Worm (Caenorhabditis elegans) whole organism, L4 larva: ENCODE data around the gene Y39G8C.2.

Experiments used
- F10B5.3 ChIP-seq: sonication (generic microtip); optimal IDR thresholded peaks from 2 replicates; lab custom pipeline; 2016; ENCODE audit warnings: mild to moderate bottlenecking, missing genetic modification characterization, missing compliant biosample characterization
- R02D3.7 ChIP-seq: fragments of 150-350 bp; sonication (generic microtip); optimal IDR thresholded peaks from 3 replicates; lab custom pipeline; 2014; ENCODE audit warnings: missing biosample characterization, missing genetic modification characterization
- T26A8.4 ChIP-seq: fragments of 200-800 bp; sonication (Bioruptor generic); IDR thresholded peaks from 2 replicates; pipeline ENCODE4 v1.3.6; 2022; ENCODE audit warnings: missing genetic modification characterization, missing compliant biosample characterization
- Y75B8A.6 ChIP-seq: fragments of 200-800 bp; sonication (Bioruptor generic); IDR thresholded peaks from 2 replicates; pipeline ENCODE4 v1.3.6; 2022; ENCODE audit warnings: missing genetic modification reagents, missing genetic modification characterization, missing compliant biosample characterization
- ZK337.2 ChIP-seq: fragments of 200-800 bp; sonication (Bioruptor generic); IDR thresholded peaks from 2 replicates; pipeline ENCODE4 v1.3.6; 2022; ENCODE audit warnings: missing genetic modification reagents, missing genetic modification characterization, missing compliant biosample characterization
- aha-1 ChIP-seq: fragments of 150-350 bp; peaks from one replicate; lab custom pipeline; 2014; ENCODE audit warnings: missing biosample characterization, missing genetic modification characterization
- aly-2 ChIP-seq: sonication (generic microtip); optimal IDR thresholded peaks from 2 replicates; lab custom pipeline; 2018; ENCODE audit warnings: missing biosample characterization, missing genetic modification characterization
- arid-1 ChIP-seq: fragments of 200-800 bp; sonication (Bioruptor generic); conservative IDR thresholded peaks from 2 replicates; pipeline ENCODE4 v1.3.6; 2022; ENCODE audit warnings: missing genetic modification reagents, missing genetic modification characterization, missing compliant biosample characterization
- ceh-20 ChIP-seq: fragments of 200-800 bp; sonication (Bioruptor generic); IDR thresholded peaks from 2 replicates; pipeline ENCODE4 v1.3.6; 2022; ENCODE audit warnings: missing genetic modification reagents, missing genetic modification characterization, missing compliant biosample characterization
- ceh-28 ChIP-seq: fragments of 150-350 bp; optimal IDR thresholded peaks from 2 replicates; lab custom pipeline; 2014; ENCODE audit warnings: missing biosample characterization, missing genetic modification reagents, missing genetic modification characterization
- ceh-62 ChIP-seq: sonication (generic microtip); optimal IDR thresholded peaks from 2 replicates; lab custom pipeline; 2017; ENCODE audit warnings: missing biosample characterization, missing genetic modification characterization
- ceh-82 ChIP-seq: sonication (generic microtip); optimal IDR thresholded peaks from 2 replicates; lab custom pipeline; 2017; ENCODE audit warnings: missing biosample characterization, missing genetic modification characterization
- ces-1 ChIP-seq: fragments of 150-350 bp; sonication (generic microtip); optimal IDR thresholded peaks from 4 replicates; lab custom pipeline; 2014; ENCODE audit warnings: missing biosample characterization, missing genetic modification reagents, missing genetic modification characterization
- cey-2 ChIP-seq: sonication (generic microtip); optimal IDR thresholded peaks from 3 replicates; lab custom pipeline; 2017; ENCODE audit warnings: missing genetic modification characterization, mild to moderate bottlenecking, missing compliant biosample characterization, antibody characterized with exemption, borderline replicate concordance; ENCODE audit not compliant: insufficient read depth
- duxl-1 ChIP-seq: sonication (generic microtip); optimal IDR thresholded peaks from 2 replicates; lab custom pipeline; 2016; ENCODE audit warnings: mild to moderate bottlenecking, missing genetic modification characterization, moderate library complexity, missing compliant biosample characterization; ENCODE audit not compliant: poor library complexity
- dve-1 ChIP-seq: sonication (generic microtip); optimal IDR thresholded peaks from 2 replicates; lab custom pipeline; 2017; ENCODE audit warnings: antibody characterized with exemption, mild to moderate bottlenecking, missing genetic modification characterization, missing compliant biosample characterization; ENCODE audit not compliant: insufficient read depth
- egl-43 ChIP-seq: fragments of 200-800 bp; sonication (Bioruptor generic); IDR thresholded peaks from 2 replicates; pipeline ENCODE4 v1.3.6; 2022; ENCODE audit warnings: missing genetic modification reagents, missing genetic modification characterization, missing compliant biosample characterization
- fos-1 ChIP-seq: fragments of 150-350 bp; optimal IDR thresholded peaks from 2 replicates; lab custom pipeline; 2014; ENCODE audit warnings: missing biosample characterization, missing genetic modification characterization
- gei-8 ChIP-seq: fragments of 200-800 bp; sonication (Bioruptor generic); optimal IDR thresholded peaks from 2 replicates; lab custom pipeline; 2018; ENCODE audit warnings: mild to moderate bottlenecking, missing genetic modification characterization, missing compliant biosample characterization
- hif-1 ChIP-seq, 2 experiments: sonication (generic microtip); optimal IDR thresholded peaks; 2 replicates each; lab custom pipeline; 2016 to 2017; ENCODE audit warnings: missing compliant biosample characterization in 2 of 2, missing genetic modification characterization in 2 of 2, missing genetic modification reagents in 2 of 2, missing genotype in 2 of 2, mild to moderate bottlenecking in 1 of 2
- hmg-1.1 ChIP-seq: fragments of 200-800 bp; sonication (Bioruptor generic); IDR thresholded peaks from 2 replicates; pipeline ENCODE4 v1.3.6; 2022; ENCODE audit warnings: missing genetic modification reagents, missing genetic modification characterization, missing compliant biosample characterization
- lim-7 ChIP-seq: fragments of 200-800 bp; sonication (Bioruptor generic); IDR thresholded peaks from 2 replicates; pipeline ENCODE4 v1.3.6; 2022; ENCODE audit warnings: missing genetic modification characterization, missing compliant biosample characterization
- lin-15B ChIP-seq: fragments of 150-350 bp; sonication (generic microtip); optimal IDR thresholded peaks from 3 replicates; lab custom pipeline; 2014; ENCODE audit warnings: missing biosample characterization, missing genetic modification characterization
- lin-29 ChIP-seq: fragments of 200-800 bp; sonication (Bioruptor generic); IDR thresholded peaks from 2 replicates; pipeline ENCODE4 v1.3.6; 2022; ENCODE audit warnings: missing genetic modification reagents, missing genetic modification characterization, missing compliant biosample characterization
- madf-5 ChIP-seq, 2 experiments: fragments of 200-800 bp; sonication (Bioruptor generic); IDR thresholded peaks; 2 replicates each; pipeline ENCODE4 v1.3.6; 2022; ENCODE audit warnings: missing compliant biosample characterization in 2 of 2, missing genetic modification characterization in 2 of 2
- madf-9 ChIP-seq: fragments of 200-800 bp; sonication (Bioruptor generic); conservative IDR thresholded peaks from 2 replicates; pipeline ENCODE4 v1.3.6; 2022; ENCODE audit warnings: missing genetic modification reagents, missing genetic modification characterization, missing compliant biosample characterization
- mdt-29 ChIP-seq: fragments of 200-800 bp; sonication (Bioruptor generic); IDR thresholded peaks from 2 replicates; pipeline ENCODE4 v1.3.6; 2022; ENCODE audit warnings: missing genetic modification reagents, missing genetic modification characterization, missing compliant biosample characterization
- mep-1 ChIP-seq: fragments of 150-350 bp; sonication (generic microtip); optimal IDR thresholded peaks from 3 replicates; lab custom pipeline; 2014; ENCODE audit warnings: missing biosample characterization, missing genetic modification characterization
- mes-2 ChIP-seq: sonication (generic microtip); optimal IDR thresholded peaks from 2 replicates; lab custom pipeline; 2016; ENCODE audit warnings: missing genotype, mild to moderate bottlenecking, missing genetic modification characterization, missing compliant biosample characterization; ENCODE audit not compliant: poor library complexity, severe bottlenecking
- mxl-2 ChIP-seq: fragments of 200-800 bp; sonication (Bioruptor generic); conservative IDR thresholded peaks from 2 replicates; pipeline ENCODE4 v1.3.6; 2022; ENCODE audit warnings: missing genetic modification reagents, missing genetic modification characterization, missing compliant biosample characterization
- nhr-10 ChIP-seq: fragments of 150-350 bp; optimal IDR thresholded peaks from 2 replicates; lab custom pipeline; 2014; ENCODE audit warnings: missing biosample characterization, missing genetic modification characterization
- nhr-102 ChIP-seq: sonication (generic microtip); optimal IDR thresholded peaks from 2 replicates; lab custom pipeline; 2016; ENCODE audit warnings: mild to moderate bottlenecking, missing genetic modification characterization, moderate library complexity, missing compliant biosample characterization
- nhr-237 ChIP-seq: sonication (generic microtip); optimal IDR thresholded peaks from 2 replicates; lab custom pipeline; 2017; ENCODE audit warnings: missing biosample characterization, missing genetic modification characterization
- nhr-28 ChIP-seq: fragments of 150-350 bp; optimal IDR thresholded peaks from 2 replicates; lab custom pipeline; 2014; ENCODE audit warnings: missing biosample characterization, missing genetic modification characterization
- nhr-41 ChIP-seq: fragments of 200-800 bp; sonication (Bioruptor generic); IDR thresholded peaks from 2 replicates; pipeline ENCODE4 v1.3.6; 2022; ENCODE audit warnings: missing genetic modification reagents, missing genetic modification characterization, missing compliant biosample characterization
- nhr-48 ChIP-seq: sonication (generic microtip); optimal IDR thresholded peaks from 2 replicates; lab custom pipeline; 2016; ENCODE audit warnings: mild to moderate bottlenecking, missing genetic modification characterization, missing compliant biosample characterization
- nhr-6 ChIP-seq: fragments of 150-350 bp; optimal IDR thresholded peaks from 2 replicates; lab custom pipeline; 2014; ENCODE audit warnings: missing biosample characterization, missing genetic modification characterization
- nhr-77 ChIP-seq: fragments of 150-350 bp; optimal IDR thresholded peaks from 2 replicates; lab custom pipeline; 2014; ENCODE audit warnings: missing biosample characterization, missing genetic modification characterization
- pha-4 ChIP-seq, 2 experiments: fragments of 150-350 bp in 1 of 2; fragments of 200-800 bp in 1 of 2; sonication (Bioruptor generic) in 1 of 2; IDR thresholded peaks in 1 of 2; optimal IDR thresholded peaks in 1 of 2; 2 replicates each; pipeline versions ENCODE4 v1.3.6 to Lab custom; 2014 to 2022; ENCODE audit warnings: missing genetic modification characterization in 2 of 2, missing genetic modification reagents in 2 of 2, missing biosample characterization in 1 of 2, missing compliant biosample characterization in 1 of 2
- pqm-1 ChIP-seq: sonication (generic microtip); optimal IDR thresholded peaks from 2 replicates; lab custom pipeline; 2017; ENCODE audit warnings: missing biosample characterization, missing genetic modification characterization
- rbr-2 ChIP-seq: sonication (generic microtip); optimal IDR thresholded peaks from 2 replicates; lab custom pipeline; 2016; ENCODE audit warnings: missing genotype, missing genetic modification characterization, missing compliant biosample characterization
- saeg-2 ChIP-seq: fragments of 200-800 bp; sonication (Bioruptor generic); IDR thresholded peaks from 2 replicates; pipeline ENCODE4 v1.3.6; 2022; ENCODE audit warnings: missing genetic modification reagents, missing genetic modification characterization, missing compliant biosample characterization
- snpc-4 ChIP-seq: fragments of 150-350 bp; optimal IDR thresholded peaks from 2 replicates; lab custom pipeline; 2014; ENCODE audit warnings: missing biosample characterization, missing genetic modification characterization
- tra-1 ChIP-seq: fragments of 200-800 bp; sonication (Bioruptor generic); IDR thresholded peaks from 2 replicates; pipeline ENCODE4 v1.3.6; 2022; ENCODE audit warnings: missing genetic modification reagents, missing genetic modification characterization, missing compliant biosample characterization
- unc-130 ChIP-seq: sonication (generic microtip); optimal IDR thresholded peaks from 2 replicates; lab custom pipeline; 2016; ENCODE audit warnings: missing genetic modification reagents, missing genetic modification characterization, missing compliant biosample characterization
- unc-62 ChIP-seq, 3 experiments: fragments of 150-350 bp in 1 of 3; sonication (generic microtip); optimal IDR thresholded peaks in 2 of 3; peaks in 1 of 3; 1 replicate in 1 of 3; 2 replicates in 2 of 3; lab custom pipeline; 2014 to 2017; ENCODE audit warnings: missing biosample characterization in 3 of 3, missing genetic modification characterization in 3 of 3, missing genetic modification reagents in 3 of 3, missing genotype in 1 of 3
- zag-1 ChIP-seq: fragments of 150-350 bp; optimal IDR thresholded peaks from 2 replicates; lab custom pipeline; 2014; ENCODE audit warnings: missing biosample characterization, missing genetic modification characterization
- zip-2 ChIP-seq: fragments of 150-350 bp; optimal IDR thresholded peaks from 2 replicates; lab custom pipeline; 2014; ENCODE audit warnings: missing biosample characterization, missing genetic modification characterization
- ztf-11 ChIP-seq: fragments of 150-350 bp; optimal IDR thresholded peaks from 2 replicates; lab custom pipeline; 2014; ENCODE audit warnings: missing biosample characterization, missing genetic modification characterization
- ztf-7 ChIP-seq: fragments of 150-350 bp; optimal IDR thresholded peaks from 2 replicates; lab custom pipeline; 2014; ENCODE audit warnings: missing biosample characterization, missing genetic modification characterization

Y39G8C.2 gene

DNA sequence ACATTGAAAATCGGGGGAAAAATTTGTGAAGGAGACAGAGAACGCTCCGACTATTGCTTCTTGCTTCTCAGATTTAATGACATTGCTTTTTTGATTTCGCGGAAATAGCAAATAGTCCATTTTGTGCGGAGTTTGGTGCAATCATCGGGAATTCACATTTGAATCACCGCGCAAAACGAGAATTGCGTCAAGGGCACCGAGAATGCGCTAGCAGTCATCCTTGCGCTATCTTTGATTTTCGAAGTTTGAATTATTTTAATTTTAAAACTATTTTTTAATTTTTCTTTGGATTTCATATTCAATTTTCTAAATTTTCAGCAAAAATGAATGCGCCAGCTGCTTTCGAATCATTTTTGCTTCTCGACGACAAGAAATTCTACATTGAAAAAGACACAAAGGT is 37.7 kb downstream of the Y39G8C.2 start, which contains the start of gene rpb-11 (continued):
- TF ChIP-seq madf-9 (GFP tag; lab: Robert Waterston, UW), result peak; percentile 70
- TF ChIP-seq zip-2 (tag; lab: Kevin White, UChicago), result peak; percentile 51
- no peak for TF ChIP-seq ztf-11
- no peak for TF ChIP-seq nhr-237 (tag; lab: Kevin White, UChicago)
- TF ChIP-seq hif-1 (tag; optimal IDR thresholded peaks at IDR 0.05; lab: Kevin White, UChicago), result peak; percentile 44 to 68
- peak; percentile 91 for TF ChIP-seq rbr-2
- TF ChIP-seq mxl-2 (GFP tag; lab: Robert Waterston, UW), result 0 out of 2 replicates have a peak, but pooled peaks have one; percentile 20
- peak; percentile 73 for TF ChIP-seq unc-130 (GFP tag; lab: Kevin White, UChicago)
- TF ChIP-seq ceh-62, result no peak
- TF ChIP-seq pha-4 (GFP tag; IDR thresholded peaks at IDR 0.05; lab: Robert Waterston, UW), result peak; percentile 89; the same call in 1 of the 2 replicates
- peak; percentile 41 for TF ChIP-seq pha-4 (tag; optimal IDR thresholded peaks at IDR 0.05; lab: Kevin White, UChicago)
- 0 out of 4 replicates have a peak, but pooled peaks of 1 of the 2 experiments have one; percentile 53 for TF ChIP-seq madf-5 (GFP tag; IDR thresholded peaks at IDR 0.05; lab: Robert Waterston, UW)
- peak; percentile 76 for TF ChIP-seq nhr-48 (tag; lab: Kevin White, UChicago)
- TF ChIP-seq unc-62 (GFP tag; optimal IDR thresholded peaks at IDR 0.05 in 1 of 2; lab: Kevin White, UChicago), result peak in 1 of 2 experiments; percentile 4
- TF ChIP-seq unc-62 (tag; optimal IDR thresholded peaks at IDR 0.05; lab: Kevin White, UChicago), result no peak
- TF ChIP-seq hmg-1.1, result peak; percentile 90
- TF ChIP-seq ztf-7, result peak; percentile 85
- TF ChIP-seq pqm-1, result no peak
- TF ChIP-seq ZK337.2 (GFP tag; lab: Robert Waterston, UW), result 0 out of 2 replicates have a peak, but pooled peaks have one; percentile 7
- TF ChIP-seq nhr-77 (tag; lab: Kevin White, UChicago), result peak; percentile 99
- peak; percentile 96 for TF ChIP-seq mep-1 (tag; lab: Kevin White, UChicago)
- no peak for TF ChIP-seq R02D3.7 (tag; lab: Kevin White, UChicago)
- peak; percentile 72 for TF ChIP-seq arid-1 (GFP tag; lab: Robert Waterston, UW)
- TF ChIP-seq F10B5.3 (tag; lab: Kevin White, UChicago), result peak; percentile 83
- TF ChIP-seq nhr-41 (GFP tag; lab: Robert Waterston, UW), result no peak
- TF ChIP-seq mdt-29 (GFP tag; lab: Robert Waterston, UW), result 0 out of 2 replicates have a peak, but pooled peaks have one; percentile 32
- peak; percentile 94 for TF ChIP-seq duxl-1
- peak; percentile 97 for TF ChIP-seq mes-2
- TF ChIP-seq gei-8 (GFP tag; lab: Kevin White, UChicago), result no peak
- TF ChIP-seq tra-1 (GFP tag; lab: Robert Waterston, UW), result peak; percentile 73
- peak; percentile 7 for TF ChIP-seq ces-1 (GFP tag; lab: Kevin White, UChicago)
- peak; percentile 95 for TF ChIP-seq T26A8.4 (GFP tag; lab: Robert Waterston, UW)
- TF ChIP-seq dve-1 (tag; lab: Kevin White, UChicago), result peak; percentile 95
- peak; percentile 83; the same call in 1 of the 2 replicates for TF ChIP-seq ceh-20 (GFP tag; lab: Robert Waterston, UW)
- no peak for TF ChIP-seq Y75B8A.6 (GFP tag; lab: Robert Waterston, UW)
- peak; percentile 83 for TF ChIP-seq lin-29 (GFP tag; lab: Robert Waterston, UW)
- TF ChIP-seq egl-43 (GFP tag; lab: Robert Waterston, UW), result peak; percentile 78
- peak; percentile 48 for TF ChIP-seq lin-15B (tag; lab: Kevin White, UChicago)
- no peak for TF ChIP-seq lim-7 (GFP tag; lab: Robert Waterston, UW)
- TF ChIP-seq nhr-102 (tag; lab: Kevin White, UChicago), result peak; percentile 95

DNA sequence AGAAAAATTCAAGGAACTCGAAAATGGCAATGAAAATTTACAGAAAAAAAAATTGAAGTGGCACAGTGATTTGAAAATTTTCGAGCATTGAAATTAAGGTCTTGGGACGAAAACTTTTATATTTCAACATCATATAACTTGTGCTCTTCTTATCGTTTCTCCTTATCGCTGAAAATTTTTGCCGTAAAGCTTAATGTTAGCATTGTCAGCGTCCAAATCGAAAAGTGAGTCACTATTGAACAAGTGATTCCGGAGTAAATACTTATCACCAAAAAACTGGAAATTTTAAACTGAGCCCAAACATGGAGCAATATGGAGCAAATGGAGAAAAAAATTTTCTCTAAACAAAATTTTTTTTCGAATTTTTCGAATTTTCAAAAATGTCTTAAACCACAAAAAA is 41.7 kb downstream of the Y39G8C.2 start:
- TF ChIP-seq mdt-29 (GFP tag; lab: Robert Waterston, UW), result no peak
- peak; percentile 46 for TF ChIP-seq nhr-28 (tag; lab: Kevin White, UChicago)
- no peak for TF ChIP-seq fos-1 (tag; lab: Kevin White, UChicago)
- TF ChIP-seq zag-1 (tag; lab: Kevin White, UChicago), result no peak
- peak; percentile 75 for TF ChIP-seq pqm-1
- TF ChIP-seq aly-2 (tag; lab: Kevin White, UChicago), result no peak
- no peak for TF ChIP-seq pha-4 (GFP tag; IDR thresholded peaks at IDR 0.05; lab: Robert Waterston, UW)
- no peak for TF ChIP-seq pha-4 (tag; optimal IDR thresholded peaks at IDR 0.05; lab: Kevin White, UChicago)
- TF ChIP-seq saeg-2 (GFP tag; lab: Robert Waterston, UW), result no peak
- no peak for TF ChIP-seq ceh-28 (tag; lab: Kevin White, UChicago)
- TF ChIP-seq aha-1 (tag; lab: Kevin White, UChicago), result peak; percentile 61
- TF ChIP-seq unc-130 (GFP tag; lab: Kevin White, UChicago), result no peak
- no peak for TF ChIP-seq nhr-10
- no peak for TF ChIP-seq cey-2 (tag; lab: Kevin White, UChicago)
- no peak for TF ChIP-seq nhr-6
- no peak for TF ChIP-seq ztf-7
- no peak for TF ChIP-seq ceh-82 (tag; lab: Kevin White, UChicago)
- no peak for TF ChIP-seq snpc-4 (tag; lab: Kevin White, UChicago)
